Fruit fly (Drosophila melanogaster) whole organism, prepupa: ENCODE measurements around the gene CG31898.

Experiments
- Blimp-1 ChIP-seq: fragments of 200-800 bp; sonication (Bioruptor generic); optimal IDR thresholded peaks from 3 replicates; lab custom pipeline; 2017; ENCODE audit warnings: missing biosample characterization, missing genetic modification characterization, mild to moderate bottlenecking, moderate library complexity, missing genetic modification reagents
- CG10631 ChIP-seq: fragments of 200-800 bp; sonication (Bioruptor generic); optimal IDR thresholded peaks from 2 replicates; lab custom pipeline; 2016; ENCODE audit warnings: missing biosample characterization, missing genetic modification characterization
- CG10669 ChIP-seq: fragments of 200-800 bp; sonication (Bioruptor generic); optimal IDR thresholded peaks from 3 replicates; lab custom pipeline; 2018; ENCODE audit warnings: missing biosample characterization, mild to moderate bottlenecking, missing genetic modification characterization, moderate library complexity
- CG11762 ChIP-seq: fragments of 200-800 bp; sonication (Bioruptor generic); optimal IDR thresholded peaks from 3 replicates; lab custom pipeline; 2016; ENCODE audit warnings: missing biosample characterization, missing genetic modification characterization; ENCODE audit not compliant: insufficient read depth
- CG11902 ChIP-seq: fragments of 200-800 bp; sonication (Bioruptor generic); optimal IDR thresholded peaks from 3 replicates; lab custom pipeline; 2016; ENCODE audit warnings: missing biosample characterization, missing genetic modification characterization
- CG15336 ChIP-seq: fragments of 200-800 bp; sonication (Bioruptor generic); IDR thresholded peaks from 2 replicates; pipeline ENCODE4 v1.3.6; 2022; ENCODE audit warnings: missing biosample characterization, missing genetic modification characterization
- CG1621 ChIP-seq: fragments of 200-800 bp; sonication (Bioruptor generic); optimal IDR thresholded peaks from 3 replicates; lab custom pipeline; 2018; ENCODE audit warnings: missing biosample characterization, mild to moderate bottlenecking, missing genetic modification characterization
- CG16779 ChIP-seq: fragments of 200-800 bp; sonication (Bioruptor generic); optimal IDR thresholded peaks from 3 replicates; lab custom pipeline; 2017; ENCODE audit warnings: missing biosample characterization, mild to moderate bottlenecking, missing genetic modification characterization
- CG3032 ChIP-seq: fragments of 200-800 bp; optimal IDR thresholded peaks from 2 replicates; lab custom pipeline; 2019; ENCODE audit warnings: missing biosample characterization, mild to moderate bottlenecking, missing genetic modification characterization, moderate library complexity
- CG31627 ChIP-seq: fragments of 200-800 bp; sonication (Bioruptor generic); optimal IDR thresholded peaks from 3 replicates; lab custom pipeline; 2016; ENCODE audit warnings: missing biosample characterization, missing genetic modification characterization
- CG34406 ChIP-seq: fragments of 200-800 bp; sonication (Bioruptor generic); optimal IDR thresholded peaks from 3 replicates; lab custom pipeline; 2016; ENCODE audit warnings: missing biosample characterization, missing genetic modification characterization
- CG6163 ChIP-seq: fragments of 200-800 bp; sonication (Bioruptor generic); IDR thresholded peaks from 3 replicates; pipeline ENCODE4 v1.3.6; 2022; ENCODE audit warnings: missing biosample characterization, missing genetic modification characterization
- CG6792 ChIP-seq: fragments of 200-800 bp; sonication (Bioruptor generic); optimal IDR thresholded peaks from 3 replicates; lab custom pipeline; 2016; ENCODE audit warnings: missing biosample characterization, missing genetic modification characterization
- CG6854 ChIP-seq: fragments of 200-800 bp; sonication (Bioruptor generic); optimal IDR thresholded peaks from 2 replicates; lab custom pipeline; 2017; ENCODE audit warnings: missing biosample characterization, mild to moderate bottlenecking, missing genetic modification characterization
- CG8119 ChIP-seq: fragments of 200-800 bp; sonication (Bioruptor generic); IDR thresholded peaks from 3 replicates; pipeline ENCODE4 v1.3.6; 2022; ENCODE audit warnings: missing biosample characterization, missing genetic modification characterization
- CG8632 ChIP-seq: fragments of 200-800 bp; sonication (Bioruptor generic); optimal IDR thresholded peaks from 3 replicates; lab custom pipeline; 2016; ENCODE audit warnings: missing biosample characterization, missing genetic modification characterization
- CG9139 ChIP-seq: fragments of 200-800 bp; sonication (Bioruptor generic); optimal IDR thresholded peaks from 3 replicates; lab custom pipeline; 2017; ENCODE audit warnings: missing biosample characterization, mild to moderate bottlenecking, missing genetic modification characterization
- Eip78C ChIP-seq: fragments of 200-800 bp; sonication (Bioruptor generic); peaks from one replicate; lab custom pipeline; 2016; ENCODE audit warnings: missing biosample characterization, missing genetic modification characterization
- Eip93F ChIP-seq: fragments of 200-800 bp; sonication (Bioruptor generic); optimal IDR thresholded peaks from 2 replicates; lab custom pipeline; 2016; ENCODE audit warnings: missing biosample characterization, mild to moderate bottlenecking, missing genetic modification characterization
- Gug ChIP-seq: fragments of 200-800 bp; sonication (Bioruptor generic); IDR thresholded peaks from 2 replicates; pipeline ENCODE4 v1.3.6; 2022; ENCODE audit warnings: missing biosample characterization, missing genetic modification characterization
- Hr38 ChIP-seq: sonication (Bioruptor generic); optimal IDR thresholded peaks from 2 replicates; lab custom pipeline; 2016; ENCODE audit warnings: missing biosample characterization, missing genetic modification characterization
- Hr39 ChIP-seq: fragments of 200-800 bp; sonication (Bioruptor generic); optimal IDR thresholded peaks from 2 replicates; lab custom pipeline; 2016; ENCODE audit warnings: missing biosample characterization, missing genetic modification characterization
- Hr4 ChIP-seq: fragments of 200-800 bp; sonication (Bioruptor generic); optimal IDR thresholded peaks from 3 replicates; lab custom pipeline; 2016; ENCODE audit warnings: missing biosample characterization, missing genetic modification characterization
- Lpt ChIP-seq: fragments of 200-800 bp; sonication (Bioruptor generic); optimal IDR thresholded peaks from 3 replicates; lab custom pipeline; 2016; ENCODE audit warnings: missing biosample characterization, missing genetic modification characterization
- OdsH ChIP-seq: fragments of 200-800 bp; sonication (Bioruptor generic); optimal IDR thresholded peaks from 3 replicates; lab custom pipeline; 2016; ENCODE audit warnings: missing biosample characterization, missing genetic modification characterization
- Smox ChIP-seq: fragments of 200-800 bp; sonication (Bioruptor generic); optimal IDR thresholded peaks from 3 replicates; lab custom pipeline; 2016; ENCODE audit warnings: missing biosample characterization, missing genetic modification characterization
- Sox102F ChIP-seq: fragments of 200-800 bp; sonication (Bioruptor generic); optimal IDR thresholded peaks from 2 replicates; lab custom pipeline; 2016; ENCODE audit warnings: missing biosample characterization, mild to moderate bottlenecking, missing genetic modification characterization
- Sox14 ChIP-seq: fragments of 200-800 bp; sonication (Bioruptor generic); optimal IDR thresholded peaks from 3 replicates; lab custom pipeline; 2016; ENCODE audit warnings: missing biosample characterization, missing genetic modification characterization
- Sox15 ChIP-seq: fragments of 200-800 bp; sonication (Bioruptor generic); optimal IDR thresholded peaks from 3 replicates; lab custom pipeline; 2016; ENCODE audit warnings: missing biosample characterization, missing genetic modification characterization
- achi ChIP-seq: fragments of 200-800 bp; sonication (Bioruptor generic); optimal IDR thresholded peaks from 3 replicates; lab custom pipeline; 2016; ENCODE audit warnings: missing biosample characterization, missing genetic modification characterization
- acj6 ChIP-seq: fragments of 200-800 bp; sonication (Bioruptor generic); optimal IDR thresholded peaks from 3 replicates; lab custom pipeline; 2016; ENCODE audit warnings: missing biosample characterization, missing genetic modification characterization
- cyc ChIP-seq: fragments of 200-800 bp; sonication (Bioruptor generic); optimal IDR thresholded peaks from 3 replicates; lab custom pipeline; 2016; ENCODE audit warnings: missing biosample characterization, missing genetic modification characterization
- dac ChIP-seq: fragments of 200-800 bp; sonication (Bioruptor generic); optimal IDR thresholded peaks from 2 replicates; lab custom pipeline; 2017; ENCODE audit warnings: missing biosample characterization, mild to moderate bottlenecking, missing genetic modification characterization
- dsx ChIP-seq: fragments of 200-800 bp; optimal IDR thresholded peaks from 3 replicates; lab custom pipeline; 2019; ENCODE audit warnings: missing biosample characterization, mild to moderate bottlenecking, missing genetic modification characterization, moderate library complexity; ENCODE audit not compliant: poor library complexity, severe bottlenecking
- eg ChIP-seq: fragments of 200-800 bp; sonication (Bioruptor generic); IDR thresholded peaks from 3 replicates; pipeline ENCODE4 v1.3.6; 2022; ENCODE audit warnings: missing biosample characterization, missing genetic modification characterization
- esn ChIP-seq: fragments of 200-800 bp; sonication (Bioruptor generic); optimal IDR thresholded peaks from 2 replicates; lab custom pipeline; 2016; ENCODE audit warnings: missing biosample characterization, mild to moderate bottlenecking, missing genetic modification characterization, moderate library complexity
- fd59A ChIP-seq: fragments of 200-800 bp; sonication (Bioruptor generic); optimal IDR thresholded peaks from 2 replicates; lab custom pipeline; 2017; ENCODE audit warnings: missing biosample characterization, mild to moderate bottlenecking, missing genetic modification characterization, missing genetic modification reagents
- fkh ChIP-seq: fragments of 200-800 bp; sonication (Bioruptor generic); optimal IDR thresholded peaks from 3 replicates; lab custom pipeline; 2017; ENCODE audit warnings: missing biosample characterization, mild to moderate bottlenecking, missing genetic modification characterization, moderate library complexity
- lz ChIP-seq: fragments of 200-800 bp; sonication (Bioruptor generic); optimal IDR thresholded peaks from 3 replicates; lab custom pipeline; 2016; ENCODE audit warnings: missing biosample characterization, missing genetic modification characterization
- net ChIP-seq: fragments of 200-800 bp; sonication (Bioruptor generic); optimal IDR thresholded peaks from 3 replicates; lab custom pipeline; 2016; ENCODE audit warnings: missing biosample characterization, missing genetic modification characterization
- pdm3 ChIP-seq: fragments of 200-800 bp; sonication (Bioruptor generic); optimal IDR thresholded peaks from 3 replicates; lab custom pipeline; 2016; ENCODE audit warnings: missing biosample characterization, missing genetic modification characterization
- spab ChIP-seq: fragments of 200-800 bp; sonication (Bioruptor generic); optimal IDR thresholded peaks from 2 replicates; lab custom pipeline; 2017; ENCODE audit warnings: missing biosample characterization, mild to moderate bottlenecking, missing genetic modification characterization, missing genetic modification reagents
- ss ChIP-seq, 2 experiments: fragments of 200-800 bp; sonication (Bioruptor generic); optimal IDR thresholded peaks; 2 replicates in 1 of 2; 3 replicates in 1 of 2; lab custom pipeline; 2017 to 2018; ENCODE audit warnings: mild to moderate bottlenecking in 2 of 2, missing biosample characterization in 2 of 2, missing genetic modification characterization in 2 of 2, moderate library complexity in 1 of 2
- svp ChIP-seq: fragments of 200-800 bp; sonication (Bioruptor generic); peaks from one replicate; lab custom pipeline; 2016; ENCODE audit warnings: missing biosample characterization, missing genetic modification characterization
- topi ChIP-seq: fragments of 200-800 bp; sonication (Bioruptor generic); optimal IDR thresholded peaks from 3 replicates; lab custom pipeline; 2016; ENCODE audit warnings: missing biosample characterization, missing genetic modification characterization

The CG31898 gene

dm6 chr2L:8398721-8399120, 1.5 kb upstream of the CG31898 start, which contains the start of gene CG13386:
CG13386 (plus strand) TSS chr2L:8399021.
- TF ChIP-seq dsx (GFP tag; lab: Kevin White, UChicago) (no peak), Eip78C (GFP tag; lab: Kevin White, UChicago) (no peak), CG9139 (GFP tag; lab: Kevin White, UChicago) (no peak), eg (GFP tag; lab: Robert Waterston, UW) (no peak), Sox15 (GFP tag; lab: Kevin White, UChicago) (no peak), pdm3 (GFP tag; lab: Kevin White, UChicago) (no peak), Smox (GFP tag; lab: Kevin White, UChicago) (no peak), lz (GFP tag; lab: Kevin White, UChicago) (no peak)

DNA sequence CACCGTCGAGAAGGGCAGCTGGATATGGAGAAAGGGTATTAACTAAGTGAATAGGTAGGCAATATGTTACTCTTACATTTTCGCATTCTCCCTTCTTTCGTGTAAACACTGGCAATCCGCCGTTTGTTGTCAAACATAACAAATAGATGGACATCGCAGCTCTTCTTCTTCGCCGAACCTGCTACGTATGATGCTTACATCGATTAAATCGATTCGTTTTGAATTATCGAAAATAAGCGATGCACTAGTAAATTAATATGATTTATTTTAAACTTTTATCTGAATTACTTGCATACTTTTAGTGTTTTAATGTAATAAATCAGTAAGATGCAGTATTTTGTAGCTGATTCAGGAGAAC, 2.7 kb downstream of the CG31898 start, which contains the start of gene fy:
fy (minus strand) TSS at position 353 of the 358 bp plus-strand sequence.
- TF ChIP-seq CG11762 (GFP tag; lab: Kevin White, UChicago) (no peak), CG15336 (no peak), fd59A (GFP tag; lab: Kevin White, UChicago) (no peak), CG31627 (GFP tag; lab: Kevin White, UChicago) (no peak), Blimp-1 (GFP tag; lab: Kevin White, UChicago) (no peak), achi (no peak), CG1621 (no peak), svp (no peak), dac (GFP tag; lab: Kevin White, UChicago) (no peak), CG10631 (no peak), pdm3 (GFP tag; lab: Kevin White, UChicago) (no peak)

DNA sequence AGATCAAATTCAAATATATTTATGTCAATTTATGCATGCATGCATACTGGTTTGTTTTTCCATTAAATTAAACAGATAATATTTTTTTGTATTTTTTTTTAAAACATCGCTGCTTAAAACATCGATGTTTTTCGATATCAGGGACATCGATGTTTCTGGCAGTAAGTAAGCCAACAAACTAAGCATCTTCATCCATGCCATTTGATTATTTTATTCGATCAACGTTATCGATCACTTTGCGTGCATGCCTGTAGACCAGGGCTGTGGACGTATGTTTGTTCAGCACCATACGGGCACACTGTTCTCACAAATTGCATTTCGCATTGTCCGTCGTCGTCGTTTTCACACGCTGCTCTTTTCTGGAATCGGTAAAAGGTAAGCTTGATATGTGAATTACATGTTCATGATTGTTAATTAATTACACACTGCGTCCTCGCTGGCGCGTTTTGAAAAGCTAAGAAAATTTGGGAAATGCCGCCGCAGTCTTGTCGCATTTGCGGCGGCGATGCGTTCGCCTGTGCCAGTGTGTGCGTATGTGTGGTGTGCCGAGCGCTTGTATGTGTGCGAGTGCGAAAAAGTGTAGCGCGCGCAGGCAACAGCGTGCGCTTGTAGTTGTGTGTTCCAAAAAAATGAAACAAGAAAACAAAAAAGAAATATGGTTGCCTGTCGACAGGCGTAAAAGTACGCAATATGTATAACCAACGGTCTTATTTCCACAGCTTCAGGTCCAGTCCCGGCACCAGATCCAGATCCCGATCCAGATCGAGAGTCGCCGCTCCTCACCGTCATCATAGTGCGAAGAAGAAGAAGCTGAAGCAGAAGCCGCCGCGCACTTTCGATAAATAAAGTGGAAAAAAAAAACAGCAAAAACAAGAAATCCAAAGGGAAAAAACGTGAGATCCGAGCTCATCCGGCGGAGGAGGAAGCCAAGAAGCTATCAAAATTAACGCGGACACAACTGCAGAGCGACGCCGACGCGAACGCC, 3.4 kb downstream of the CG31898 start, which contains the start of gene emb:
emb (plus strand) TSS at position 288 of the 985 bp plus-strand sequence.
- TF ChIP-seq Hr38 (GFP tag; lab: Kevin White, UChicago) (no peak), CG9139 (GFP tag; lab: Kevin White, UChicago) (no peak), CG8119 (peak; percentile 79), Sox102F (no peak), cyc (GFP tag; lab: Kevin White, UChicago) (peak; percentile 37), Gug (GFP tag; lab: Robert Waterston, UW) (no peak), fd59A (GFP tag; lab: Kevin White, UChicago) (no peak), Eip93F (GFP tag; lab: Kevin White, UChicago) (no peak), Hr39 (GFP tag; lab: Kevin White, UChicago) (no peak), esn (GFP tag; lab: Kevin White, UChicago) (peak; percentile 57), dsx (GFP tag; lab: Kevin White, UChicago) (peak; percentile 66), net (GFP tag; lab: Kevin White, UChicago) (no peak), CG10669 (GFP tag; lab: Kevin White, UChicago) (no peak), Lpt (no peak), OdsH (GFP tag; lab: Kevin White, UChicago) (peak; percentile 30), acj6 (GFP tag; lab: Kevin White, UChicago) (no peak), CG11902 (GFP tag; lab: Kevin White, UChicago) (no peak), Hr4 (GFP tag; lab: Kevin White, UChicago) (no peak), CG6792 (GFP tag; lab: Kevin White, UChicago) (no peak), CG1621 (no peak), topi (GFP tag; lab: Kevin White, UChicago) (peak; percentile 22), CG34406 (GFP tag; lab: Kevin White, UChicago) (peak; percentile 51), CG6163 (peak; percentile 79), pdm3 (GFP tag; lab: Kevin White, UChicago) (no peak), CG10631 (peak; percentile 58), CG16779 (tag; lab: Kevin White, UChicago) (no peak), fkh (GFP tag; lab: Kevin White, UChicago) (peak; percentile 99), Smox (GFP tag; lab: Kevin White, UChicago) (no peak), svp (no peak), eg (GFP tag; lab: Robert Waterston, UW) (peak; percentile 76), CG6854 (GFP tag; lab: Kevin White, UChicago) (peak; percentile 69), CG3032 (tag; lab: Kevin White, UChicago) (peak; percentile 51), spab (GFP tag; lab: Kevin White, UChicago) (no peak), Sox14 (GFP tag; lab: Kevin White, UChicago) (peak; percentile 70), CG8632 (no peak), ss (GFP tag; optimal IDR thresholded peaks at IDR 0.05; lab: Kevin White, UChicago) (peak in 1 of 2 experiments; percentile 89)
